Fruit fly (Drosophila melanogaster) whole organism, wandering third instar larva: ENCODE data around the gene TwdlM.

Experiments used
- Dfd ChIP-seq: fragments of >200 bp; optimal IDR thresholded peaks from 2 replicates; lab custom pipeline; 2017; ENCODE audit warnings: missing biosample characterization, missing genetic modification characterization
- Myc ChIP-seq: fragments of >200 bp; optimal IDR thresholded peaks from 2 replicates; lab custom pipeline; 2017
- fru ChIP-seq: fragments of 200-800 bp; sonication (Bioruptor generic); optimal IDR thresholded peaks from 3 replicates; lab custom pipeline; 2016; ENCODE audit warnings: missing biosample characterization, mild to moderate bottlenecking, missing genetic modification characterization
- h ChIP-seq: fragments of 200-800 bp; sonication (Bioruptor generic); optimal IDR thresholded peaks from 3 replicates; lab custom pipeline; 2016; ENCODE audit warnings: missing biosample characterization, mild to moderate bottlenecking, missing genetic modification characterization
- lola ChIP-seq: fragments of >200 bp; optimal IDR thresholded peaks from 2 replicates; lab custom pipeline; 2017; ENCODE audit warnings: missing biosample characterization, missing genetic modification characterization

dm6 chr3R:26625552-26625951 lies 6.6 kb downstream of the TwdlM start, which contains the start of gene TwdlL:
- TF ChIP-seq h (GFP tag; lab: Kevin White, UChicago) (no peak), Myc (lab: Kevin White, UChicago) (no peak), fru (GFP tag; lab: Kevin White, UChicago) (no peak), Dfd (GFP tag; lab: Kevin White, UChicago) (no peak), lola (GFP tag; lab: Kevin White, UChicago) (no peak)
